Worm (Caenorhabditis elegans) whole organism, young adult: ENCODE measurements around the gene srd-17.

Experiments used
- F23B12.7 ChIP-seq: sonication (generic microtip); optimal IDR thresholded peaks from 2 replicates; lab custom pipeline; 2017; ENCODE audit warnings: missing genetic modification characterization, mild to moderate bottlenecking, missing compliant biosample characterization, antibody characterized with exemption, moderate library complexity; ENCODE audit not compliant: insufficient read depth
- F52B5.7 ChIP-seq: sonication (generic microtip); optimal IDR thresholded peaks from 2 replicates; lab custom pipeline; 2016; ENCODE audit warnings: mild to moderate bottlenecking, missing genetic modification characterization, missing compliant biosample characterization
- Y53G8AR.9 ChIP-seq: fragments of 200-800 bp; sonication (Bioruptor generic); conservative IDR thresholded peaks from 2 replicates; pipeline ENCODE4 v1.3.6; 2022; ENCODE audit warnings: missing genetic modification reagents, missing genetic modification characterization, missing compliant biosample characterization
- Y56A3A.18 ChIP-seq: fragments of 200-800 bp; sonication (Bioruptor generic); IDR thresholded peaks from 2 replicates; pipeline ENCODE4 v1.3.6; 2022; ENCODE audit warnings: missing genetic modification reagents, missing genetic modification characterization, missing compliant biosample characterization
- ZK185.1 ChIP-seq: sonication (generic microtip); optimal IDR thresholded peaks from 2 replicates; lab custom pipeline; 2016; ENCODE audit warnings: mild to moderate bottlenecking, missing genetic modification characterization, missing compliant biosample characterization; ENCODE audit not compliant: poor library complexity, severe bottlenecking
- atf-7 ChIP-seq: sonication (generic microtip); optimal IDR thresholded peaks from 2 replicates; lab custom pipeline; 2017; ENCODE audit warnings: mild to moderate bottlenecking, missing genetic modification characterization, missing compliant biosample characterization
- attf-5 ChIP-seq: fragments of 200-800 bp; sonication (Bioruptor generic); optimal IDR thresholded peaks from 2 replicates; lab custom pipeline; 2018; ENCODE audit warnings: mild to moderate bottlenecking, missing genetic modification characterization, missing compliant biosample characterization
- cebp-1 ChIP-seq, 2 experiments: fragments of 200-800 bp in 1 of 2; sonication (Bioruptor generic) in 1 of 2; sonication (generic microtip) in 1 of 2; IDR thresholded peaks in 1 of 2; optimal IDR thresholded peaks in 1 of 2; 2 replicates each; pipeline versions ENCODE4 v1.3.6 to Lab custom; 2017 to 2022; ENCODE audit warnings: missing compliant biosample characterization in 2 of 2, missing genetic modification characterization in 2 of 2, mild to moderate bottlenecking in 1 of 2, missing genetic modification reagents in 1 of 2, moderate library complexity in 1 of 2
- cebp-2 ChIP-seq: fragments of 200-800 bp; sonication (Bioruptor generic); IDR thresholded peaks from 2 replicates; pipeline ENCODE4 v1.3.6; 2022; ENCODE audit warnings: missing genetic modification characterization, missing compliant biosample characterization
- ceh-27 ChIP-seq: fragments of 200-800 bp; sonication (Bioruptor generic); optimal IDR thresholded peaks from 2 replicates; lab custom pipeline; 2018; ENCODE audit warnings: mild to moderate bottlenecking, missing genetic modification characterization, moderate library complexity, missing compliant biosample characterization
- ceh-40 ChIP-seq: fragments of 200-800 bp; sonication (Bioruptor generic); IDR thresholded peaks from 2 replicates; pipeline ENCODE4 v1.3.6; 2022; ENCODE audit warnings: missing genetic modification characterization, missing compliant biosample characterization
- ceh-79 ChIP-seq: sonication (generic microtip); optimal IDR thresholded peaks from 2 replicates; lab custom pipeline; 2017; ENCODE audit warnings: mild to moderate bottlenecking, missing genetic modification characterization, missing compliant biosample characterization
- ceh-91 ChIP-seq: fragments of 200-800 bp; sonication (Bioruptor generic); IDR thresholded peaks from 2 replicates; pipeline ENCODE4 v1.3.6; 2022; ENCODE audit warnings: missing genetic modification reagents, missing genetic modification characterization, missing compliant biosample characterization
- chd-7 ChIP-seq: sonication (generic microtip); optimal IDR thresholded peaks from 2 replicates; lab custom pipeline; 2016; ENCODE audit warnings: mild to moderate bottlenecking, missing genetic modification characterization, moderate library complexity, missing compliant biosample characterization
- die-1 ChIP-seq: sonication (generic microtip); optimal IDR thresholded peaks from 2 replicates; lab custom pipeline; 2016; ENCODE audit warnings: missing genotype, mild to moderate bottlenecking, missing genetic modification characterization, missing compliant biosample characterization
- dox-1 ChIP-seq: fragments of 200-800 bp; sonication (Bioruptor generic); IDR thresholded peaks from 2 replicates; pipeline ENCODE4 v1.3.6; 2022; ENCODE audit warnings: missing genetic modification reagents, missing genetic modification characterization, missing compliant biosample characterization
- dpff-1 ChIP-seq: sonication (generic microtip); optimal IDR thresholded peaks from 2 replicates; lab custom pipeline; 2017; ENCODE audit warnings: mild to moderate bottlenecking, missing genetic modification characterization, missing compliant biosample characterization
- efl-1 ChIP-seq: fragments of 150-350 bp; optimal IDR thresholded peaks from 2 replicates; lab custom pipeline; 2014; ENCODE audit warnings: missing biosample characterization, missing genetic modification reagents, missing genetic modification characterization
- him-1 ChIP-seq: sonication (generic microtip); optimal IDR thresholded peaks from 2 replicates; lab custom pipeline; 2016; ENCODE audit warnings: missing genotype, missing genetic modification reagents, missing genetic modification characterization, missing compliant biosample characterization
- hmg-1.2 ChIP-seq: fragments of 200-800 bp; sonication (Bioruptor generic); IDR thresholded peaks from 2 replicates; pipeline ENCODE4 v1.3.6; 2022; ENCODE audit warnings: missing genetic modification reagents, missing genetic modification characterization, missing compliant biosample characterization
- hmg-20 ChIP-seq: fragments of 200-800 bp; sonication (Bioruptor generic); IDR thresholded peaks from 2 replicates; pipeline ENCODE4 v1.3.6; 2022; ENCODE audit warnings: missing genetic modification reagents, missing genetic modification characterization, missing compliant biosample characterization
- lin-40 ChIP-seq: sonication (generic microtip); optimal IDR thresholded peaks from 2 replicates; lab custom pipeline; 2016; ENCODE audit warnings: missing genetic modification characterization, mild to moderate bottlenecking, missing compliant biosample characterization, missing genotype, missing genetic modification reagents
- lsl-1 ChIP-seq: fragments of 200-800 bp; sonication (Bioruptor generic); optimal IDR thresholded peaks from 2 replicates; lab custom pipeline; 2018; ENCODE audit warnings: mild to moderate bottlenecking, missing genetic modification characterization, moderate library complexity, missing compliant biosample characterization
- lsy-27 ChIP-seq: sonication (generic microtip); optimal IDR thresholded peaks from 2 replicates; lab custom pipeline; 2017; ENCODE audit warnings: missing genetic modification characterization, mild to moderate bottlenecking, missing compliant biosample characterization, antibody characterized with exemption, missing genotype, borderline replicate concordance; ENCODE audit not compliant: insufficient read depth
- madf-10 ChIP-seq: sonication (generic microtip); optimal IDR thresholded peaks from 2 replicates; lab custom pipeline; 2016; ENCODE audit warnings: mild to moderate bottlenecking, missing genetic modification characterization, missing compliant biosample characterization
- madf-3 ChIP-seq: fragments of 200-800 bp; sonication (Bioruptor generic); IDR thresholded peaks from 2 replicates; pipeline ENCODE4 v1.3.6; 2022; ENCODE audit warnings: missing genetic modification reagents, missing genetic modification characterization, missing compliant biosample characterization
- madf-6 ChIP-seq: fragments of 200-800 bp; sonication (Bioruptor generic); IDR thresholded peaks from 2 replicates; pipeline ENCODE4 v1.3.6; 2022; ENCODE audit warnings: missing genetic modification reagents, missing genetic modification characterization, missing compliant biosample characterization
- mcd-1 ChIP-seq: fragments of 200-800 bp; sonication (Bioruptor generic); IDR thresholded peaks from 2 replicates; pipeline ENCODE4 v1.3.6; 2022; ENCODE audit warnings: missing genetic modification reagents, missing genetic modification characterization, missing compliant biosample characterization
- nfyb-1 ChIP-seq: fragments of 200-800 bp; sonication (Bioruptor generic); IDR thresholded peaks from 2 replicates; pipeline ENCODE4 v1.3.6; 2022; ENCODE audit warnings: missing genetic modification reagents, missing genetic modification characterization, missing compliant biosample characterization
- nhr-80 ChIP-seq: sonication (generic microtip); optimal IDR thresholded peaks from 2 replicates; lab custom pipeline; 2016; ENCODE audit warnings: missing genetic modification characterization, missing compliant biosample characterization
- pbrm-1 ChIP-seq: fragments of 200-800 bp; sonication (Bioruptor generic); IDR thresholded peaks from 2 replicates; pipeline ENCODE4 v1.3.6; 2022; ENCODE audit warnings: missing genetic modification reagents, missing genetic modification characterization, missing compliant biosample characterization
- pha-4 ChIP-seq: fragments of 150-350 bp; sonication (generic microtip); optimal IDR thresholded peaks from 2 replicates; lab custom pipeline; 2014; ENCODE audit warnings: missing biosample characterization, missing genetic modification reagents, missing genetic modification characterization
- repo-1 ChIP-seq: sonication (generic microtip); optimal IDR thresholded peaks from 2 replicates; lab custom pipeline; 2017; ENCODE audit warnings: mild to moderate bottlenecking, missing genetic modification characterization, missing compliant biosample characterization
- snpc-1.1 ChIP-seq: sonication (generic microtip); optimal IDR thresholded peaks from 2 replicates; lab custom pipeline; 2017; ENCODE audit warnings: missing genetic modification characterization, mild to moderate bottlenecking, missing compliant biosample characterization, antibody characterized with exemption, moderate library complexity, missing genotype, missing genetic modification reagents; ENCODE audit not compliant: insufficient read depth
- snpc-4 ChIP-seq, 5 experiments: fragments of 150-350 bp in 1 of 5; sonication (generic microtip) in 4 of 5; optimal IDR thresholded peaks; 2 replicates each; lab custom pipeline; 2014 to 2018; ENCODE audit warnings: missing genetic modification characterization in 5 of 5, missing biosample characterization in 3 of 5, antibody characterized with exemption in 2 of 5, mild to moderate bottlenecking in 2 of 5, missing compliant biosample characterization in 2 of 5, missing genotype in 2 of 5, moderate library complexity in 2 of 5, missing genetic modification reagents in 1 of 5
- sptf-2 ChIP-seq: fragments of 200-800 bp; sonication (Bioruptor generic); optimal IDR thresholded peaks from 2 replicates; lab custom pipeline; 2018; ENCODE audit warnings: mild to moderate bottlenecking, missing genetic modification characterization, missing compliant biosample characterization
- tbp1 ChIP-seq: fragments of 200-800 bp; sonication (Bioruptor generic); optimal IDR thresholded peaks from 2 replicates; lab custom pipeline; 2018; ENCODE audit warnings: mild to moderate bottlenecking, missing genetic modification characterization, missing compliant biosample characterization
- tbx-9 ChIP-seq: sonication (generic microtip); optimal IDR thresholded peaks from 2 replicates; lab custom pipeline; 2016; ENCODE audit warnings: borderline replicate concordance, missing genetic modification characterization, inconsistent platforms, missing compliant biosample characterization
- unc-62 ChIP-seq: fragments of 150-350 bp; optimal IDR thresholded peaks from 2 replicates; lab custom pipeline; 2014; ENCODE audit warnings: missing biosample characterization, missing genetic modification reagents, missing genetic modification characterization
- ztf-25 ChIP-seq: fragments of 200-800 bp; sonication (Bioruptor generic); IDR thresholded peaks from 2 replicates; pipeline ENCODE4 v1.3.6; 2022; ENCODE audit warnings: missing genetic modification reagents, missing genetic modification characterization, missing compliant biosample characterization

srd-17 gene

DNA sequence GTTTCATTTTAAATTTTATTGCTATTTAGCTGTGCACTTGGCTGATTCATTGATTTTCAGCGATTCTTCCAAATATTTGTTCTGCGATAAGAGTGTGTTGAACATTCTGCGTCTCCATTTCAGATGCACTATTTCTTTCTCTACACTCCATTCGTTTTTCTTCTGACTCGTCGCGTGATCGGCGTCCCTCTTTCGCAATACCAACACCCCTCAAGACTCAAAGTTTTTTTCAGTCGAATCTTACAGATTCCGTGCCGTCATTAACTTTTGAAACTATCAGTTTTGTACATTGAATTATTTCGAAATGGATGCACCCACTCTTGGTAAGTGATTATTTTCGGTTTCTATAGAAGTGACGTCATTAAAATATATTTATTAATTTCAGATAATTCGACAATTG lies 30.5 kb upstream of the srd-17 start, which contains the start of gene frm-10 (continued):
- no peak for TF ChIP-seq lsy-27 (tag; lab: Kevin White, UChicago)

DNA sequence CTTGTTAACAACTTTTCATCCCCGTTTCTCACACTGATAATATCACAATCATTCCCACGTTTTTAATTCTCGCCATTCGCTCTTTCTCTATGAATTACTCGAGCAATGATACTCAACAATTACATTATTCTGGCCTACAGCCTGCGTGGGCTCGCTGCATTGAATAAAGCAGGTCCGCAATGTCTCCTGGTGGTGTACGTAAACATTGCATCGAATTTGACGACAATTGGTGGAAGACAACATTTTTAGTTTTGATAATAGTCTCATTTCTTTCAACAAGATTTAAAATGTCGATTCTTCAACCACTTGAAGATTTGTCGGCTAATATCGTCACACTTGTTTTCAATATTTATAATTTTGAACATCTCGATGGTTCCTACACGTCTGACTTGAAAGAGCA lies 26.8 kb upstream of the srd-17 start, which contains the start of gene bath-39:
Gene bath-39, plus strand, starts transcription at position 137 of the 400 bp plus-strand sequence.
- no peak for TF ChIP-seq hmg-20 (GFP tag; lab: Robert Waterston, UW)
- no peak for TF ChIP-seq ceh-40 (GFP tag; lab: Robert Waterston, UW)

DNA sequence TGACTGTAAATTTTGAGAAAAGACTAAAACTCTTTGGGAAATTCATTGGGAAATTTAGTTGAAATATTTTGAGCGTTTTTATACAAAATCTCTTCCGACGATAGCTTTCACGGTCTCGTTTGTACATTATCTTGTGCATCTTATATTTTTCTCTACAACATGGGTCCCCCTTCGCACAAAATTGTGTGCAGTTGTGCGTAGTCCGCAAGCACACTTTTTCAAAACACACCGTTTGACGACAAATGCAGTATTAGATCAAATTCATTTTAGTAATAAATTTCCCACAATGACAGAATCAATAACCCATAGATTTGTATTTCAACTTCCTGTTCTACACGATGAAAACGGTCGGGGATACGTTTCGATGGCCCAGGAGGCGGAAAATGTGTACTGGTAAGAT lies 25.3 kb upstream of the srd-17 start, which contains the start of gene F25H9.2:
Gene F25H9.2, plus strand, starts transcription at position 226 of the 400 bp plus-strand sequence.
- TF ChIP-seq Y56A3A.18 (GFP tag; lab: Robert Waterston, UW) (no peak), snpc-1.1 (tag; lab: Kevin White, UChicago) (no peak), madf-6 (GFP tag; lab: Robert Waterston, UW) (no peak), dpff-1 (tag; lab: Kevin White, UChicago) (no peak), sptf-2 (GFP tag; lab: Kevin White, UChicago) (no peak), tbx-9 (tag; lab: Kevin White, UChicago) (no peak), unc-62 (GFP tag; lab: Kevin White, UChicago) (no peak), nhr-80 (no peak)

DNA sequence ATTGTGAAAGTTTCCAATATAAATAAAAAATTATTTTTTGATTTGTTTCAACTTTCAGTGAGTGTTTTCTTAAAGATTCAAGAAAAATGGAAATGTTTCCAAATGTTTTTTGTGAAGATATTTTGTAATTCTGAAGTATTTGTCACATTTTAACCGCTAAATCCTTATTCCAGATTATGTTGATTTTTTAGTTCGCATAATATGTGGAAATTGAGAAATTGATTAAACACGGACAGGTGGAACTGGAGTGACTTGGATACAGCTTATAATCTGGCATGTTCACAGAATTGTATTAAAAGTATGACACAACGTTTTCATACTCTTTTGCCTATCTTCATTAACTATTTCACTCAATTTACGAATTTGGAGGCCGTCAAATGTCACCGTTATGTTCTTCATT lies 22.9 kb upstream of the srd-17 start, which contains the start of gene lurp-3:
Gene lurp-3, plus strand, starts transcription at position 301 of the 400 bp plus-strand sequence.
- TF ChIP-seq him-1 (no peak), madf-10 (no peak), mcd-1 (GFP tag; lab: Robert Waterston, UW) (no peak), hmg-1.2 (no peak), repo-1 (tag; lab: Kevin White, UChicago) (no peak), pha-4 (tag; lab: Kevin White, UChicago) (no peak), pbrm-1 (GFP tag; lab: Robert Waterston, UW) (no peak), efl-1 (no peak), lsl-1 (no peak), tbp1 (GFP tag; lab: Kevin White, UChicago) (no peak), Y53G8AR.9 (no peak), lin-40 (tag; lab: Kevin White, UChicago) (no peak), die-1 (tag; lab: Kevin White, UChicago) (no peak), madf-3 (GFP tag; lab: Robert Waterston, UW) (no peak), chd-7 (tag; lab: Kevin White, UChicago) (no peak), atf-7 (no peak), cebp-1 (GFP tag; IDR thresholded peaks at IDR 0.05; lab: Robert Waterston, UW) (no peak), cebp-1 (tag; optimal IDR thresholded peaks at IDR 0.05; lab: Kevin White, UChicago) (no peak), ceh-79 (tag; lab: Kevin White, UChicago) (no peak)

DNA sequence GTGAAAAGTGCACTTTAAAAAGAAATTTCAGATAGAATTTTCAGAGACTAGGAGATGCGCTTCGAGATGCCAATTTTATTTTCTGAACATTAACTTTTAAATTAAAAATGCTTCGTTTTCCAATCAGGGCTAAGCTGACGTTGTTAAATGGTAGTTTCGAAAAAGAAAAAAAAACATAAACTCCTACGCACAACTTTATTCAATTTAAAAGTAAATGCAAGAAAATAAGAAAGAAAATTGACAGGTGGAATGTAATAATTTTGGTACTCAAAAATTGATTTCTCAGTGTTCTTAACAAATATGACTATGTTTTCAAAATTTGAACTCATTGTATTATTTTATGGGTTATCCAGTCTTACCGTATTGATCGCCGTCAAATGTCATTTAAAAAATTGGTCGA lies 20.8 kb upstream of the srd-17 start, which contains the start of gene lurp-2:
Gene lurp-2, plus strand, starts transcription at position 301 of the 400 bp plus-strand sequence.
- TF ChIP-seq ceh-79 (tag; lab: Kevin White, UChicago) (no peak), ztf-25 (GFP tag; lab: Robert Waterston, UW) (no peak), F52B5.7 (tag; lab: Kevin White, UChicago) (no peak), tbx-9 (tag; lab: Kevin White, UChicago) (no peak), pha-4 (tag; lab: Kevin White, UChicago) (no peak), nfyb-1 (no peak), ZK185.1 (tag; lab: Kevin White, UChicago) (no peak), cebp-2 (GFP tag; lab: Robert Waterston, UW) (no peak), dox-1 (GFP tag; lab: Robert Waterston, UW) (no peak), lsy-27 (tag; lab: Kevin White, UChicago) (no peak), attf-5 (GFP tag; lab: Kevin White, UChicago) (no peak), mcd-1 (GFP tag; lab: Robert Waterston, UW) (no peak), F23B12.7 (tag; lab: Kevin White, UChicago) (no peak), ceh-91 (GFP tag; lab: Robert Waterston, UW) (no peak), madf-10 (no peak), snpc-4 (GFP tag; optimal IDR thresholded peaks at IDR 0.05; lab: Kevin White, UChicago) (no peak), snpc-4 (tag; optimal IDR thresholded peaks at IDR 0.05; lab: Kevin White, UChicago) (no peak), ceh-27 (GFP tag; lab: Kevin White, UChicago) (no peak)
